Worm (Caenorhabditis elegans) whole organism, L4 larva: ENCODE measurements around the gene F19B2.6.

Experiments used
- Y48G9A.11 ChIP-seq: fragments of 200-800 bp; sonication (Bioruptor generic); IDR thresholded peaks from 2 replicates; pipeline ENCODE4 v1.3.6; 2022; ENCODE audit warnings: missing genetic modification reagents, missing genetic modification characterization, missing compliant biosample characterization
- Y5F2A.4 ChIP-seq: fragments of 200-800 bp; sonication (Bioruptor generic); optimal IDR thresholded peaks from 2 replicates; lab custom pipeline; 2018; ENCODE audit warnings: mild to moderate bottlenecking, missing genetic modification characterization, missing compliant biosample characterization
- ZK337.2 ChIP-seq: fragments of 200-800 bp; sonication (Bioruptor generic); IDR thresholded peaks from 2 replicates; pipeline ENCODE4 v1.3.6; 2022; ENCODE audit warnings: missing genetic modification reagents, missing genetic modification characterization, missing compliant biosample characterization
- aha-1 ChIP-seq: fragments of 150-350 bp; peaks from one replicate; lab custom pipeline; 2014; ENCODE audit warnings: missing biosample characterization, missing genetic modification characterization
- aly-2 ChIP-seq: sonication (generic microtip); optimal IDR thresholded peaks from 2 replicates; lab custom pipeline; 2018; ENCODE audit warnings: missing biosample characterization, missing genetic modification characterization
- ama-1 ChIP-seq: fragments of 150-350 bp; optimal IDR thresholded peaks from 2 replicates; lab custom pipeline; 2014; ENCODE audit warnings: inconsistent platforms, mixed read lengths
- ceh-82 ChIP-seq: sonication (generic microtip); optimal IDR thresholded peaks from 2 replicates; lab custom pipeline; 2017; ENCODE audit warnings: missing biosample characterization, missing genetic modification characterization
- daf-12 ChIP-seq: fragments of 150-350 bp; optimal IDR thresholded peaks from 2 replicates; lab custom pipeline; 2014; ENCODE audit warnings: missing biosample characterization, missing genetic modification reagents, missing genetic modification characterization
- daf-16 ChIP-seq, 3 experiments: sonication (generic microtip); optimal IDR thresholded peaks; 2 replicates each; lab custom pipeline; 2016 to 2017; ENCODE audit warnings: missing genetic modification characterization in 3 of 3, missing genetic modification reagents in 3 of 3, mild to moderate bottlenecking in 2 of 3, missing compliant biosample characterization in 2 of 3, missing biosample characterization in 1 of 3, moderate library complexity in 1 of 3
- dmd-8 ChIP-seq: fragments of 200-800 bp; sonication (Bioruptor generic); IDR thresholded peaks from 2 replicates; pipeline ENCODE4 v1.3.6; 2022; ENCODE audit warnings: missing genetic modification characterization, missing compliant biosample characterization
- gei-8 ChIP-seq: fragments of 200-800 bp; sonication (Bioruptor generic); optimal IDR thresholded peaks from 2 replicates; lab custom pipeline; 2018; ENCODE audit warnings: mild to moderate bottlenecking, missing genetic modification characterization, missing compliant biosample characterization
- hif-1 ChIP-seq, 2 experiments: sonication (generic microtip); optimal IDR thresholded peaks; 2 replicates each; lab custom pipeline; 2016 to 2017; ENCODE audit warnings: missing compliant biosample characterization in 2 of 2, missing genetic modification characterization in 2 of 2, missing genetic modification reagents in 2 of 2, missing genotype in 2 of 2, mild to moderate bottlenecking in 1 of 2
- hlh-30 ChIP-seq: sonication (generic microtip); optimal IDR thresholded peaks from 2 replicates; lab custom pipeline; 2017; ENCODE audit warnings: antibody characterized with exemption, mild to moderate bottlenecking, missing genetic modification characterization, missing compliant biosample characterization; ENCODE audit not compliant: insufficient read depth
- jun-1 ChIP-seq: fragments of 150-350 bp; optimal IDR thresholded peaks from 2 replicates; lab custom pipeline; 2014; ENCODE audit warnings: missing biosample characterization, missing genetic modification reagents, missing genetic modification characterization
- mdt-29 ChIP-seq: fragments of 200-800 bp; sonication (Bioruptor generic); IDR thresholded peaks from 2 replicates; pipeline ENCODE4 v1.3.6; 2022; ENCODE audit warnings: missing genetic modification reagents, missing genetic modification characterization, missing compliant biosample characterization
- mep-1 ChIP-seq: fragments of 150-350 bp; sonication (generic microtip); optimal IDR thresholded peaks from 3 replicates; lab custom pipeline; 2014; ENCODE audit warnings: missing biosample characterization, missing genetic modification characterization
- mes-2 ChIP-seq: sonication (generic microtip); optimal IDR thresholded peaks from 2 replicates; lab custom pipeline; 2016; ENCODE audit warnings: missing genotype, mild to moderate bottlenecking, missing genetic modification characterization, missing compliant biosample characterization; ENCODE audit not compliant: poor library complexity, severe bottlenecking
- mxl-3 ChIP-seq: fragments of 200-800 bp; sonication (Bioruptor generic); optimal IDR thresholded peaks from 2 replicates; lab custom pipeline; 2018; ENCODE audit warnings: mild to moderate bottlenecking, missing genetic modification characterization, missing compliant biosample characterization
- nhr-102 ChIP-seq: sonication (generic microtip); optimal IDR thresholded peaks from 2 replicates; lab custom pipeline; 2016; ENCODE audit warnings: mild to moderate bottlenecking, missing genetic modification characterization, moderate library complexity, missing compliant biosample characterization
- nhr-42 ChIP-seq: fragments of 200-800 bp; sonication (Bioruptor generic); IDR thresholded peaks from 2 replicates; pipeline ENCODE4 v1.3.6; 2022; ENCODE audit warnings: missing genetic modification characterization, missing compliant biosample characterization
- nhr-48 ChIP-seq: sonication (generic microtip); optimal IDR thresholded peaks from 2 replicates; lab custom pipeline; 2016; ENCODE audit warnings: mild to moderate bottlenecking, missing genetic modification characterization, missing compliant biosample characterization
- php-3 ChIP-seq: fragments of 200-800 bp; sonication (Bioruptor generic); IDR thresholded peaks from 2 replicates; pipeline ENCODE4 v1.3.6; 2022; ENCODE audit warnings: missing genetic modification reagents, missing genetic modification characterization, missing compliant biosample characterization
- sdz-12 ChIP-seq: fragments of 200-800 bp; sonication (Bioruptor generic); optimal IDR thresholded peaks from 2 replicates; lab custom pipeline; 2018; ENCODE audit warnings: mild to moderate bottlenecking, missing genetic modification characterization, missing compliant biosample characterization
- snpc-1.2 ChIP-seq: fragments of 200-800 bp; sonication (Bioruptor generic); IDR thresholded peaks from 2 replicates; pipeline ENCODE4 v1.3.6; 2022; ENCODE audit warnings: missing genetic modification reagents, missing genetic modification characterization, missing compliant biosample characterization
- unc-130 ChIP-seq: sonication (generic microtip); optimal IDR thresholded peaks from 2 replicates; lab custom pipeline; 2016; ENCODE audit warnings: missing genetic modification reagents, missing genetic modification characterization, missing compliant biosample characterization
- unc-39 ChIP-seq: sonication (generic microtip); optimal IDR thresholded peaks from 2 replicates; lab custom pipeline; 2017; ENCODE audit warnings: missing biosample characterization, missing genetic modification characterization
- unc-62 ChIP-seq, 3 experiments: fragments of 150-350 bp in 1 of 3; sonication (generic microtip); optimal IDR thresholded peaks in 2 of 3; peaks in 1 of 3; 1 replicate in 1 of 3; 2 replicates in 2 of 3; lab custom pipeline; 2014 to 2017; ENCODE audit warnings: missing biosample characterization in 3 of 3, missing genetic modification characterization in 3 of 3, missing genetic modification reagents in 3 of 3, missing genotype in 1 of 3
- zag-1 ChIP-seq: fragments of 150-350 bp; optimal IDR thresholded peaks from 2 replicates; lab custom pipeline; 2014; ENCODE audit warnings: missing biosample characterization, missing genetic modification characterization
- zfp-2 ChIP-seq: sonication (generic microtip); optimal IDR thresholded peaks from 2 replicates; lab custom pipeline; 2016; ENCODE audit warnings: mild to moderate bottlenecking, missing genetic modification characterization, missing compliant biosample characterization
- zfp-3 ChIP-seq: fragments of 200-800 bp; sonication (Bioruptor generic); conservative IDR thresholded peaks from 2 replicates; pipeline ENCODE4 v1.3.6; 2022; ENCODE audit warnings: missing genetic modification reagents, missing genetic modification characterization, missing compliant biosample characterization
- zip-11 ChIP-seq: fragments of 200-800 bp; sonication (Bioruptor generic); IDR thresholded peaks from 2 replicates; pipeline ENCODE4 v1.3.6; 2022; ENCODE audit warnings: missing genetic modification characterization, missing compliant biosample characterization
- ztf-11 ChIP-seq: fragments of 150-350 bp; optimal IDR thresholded peaks from 2 replicates; lab custom pipeline; 2014; ENCODE audit warnings: missing biosample characterization, missing genetic modification characterization

F19B2.6 gene

ce11 chrV:20151432-20151831 lies 6.9 kb upstream of the F19B2.6 start, which contains the start of gene F19B2.7:
TSS of gene F19B2.7 (plus strand) at chrV:20151732.
- no peak for TF ChIP-seq mep-1 (tag; lab: Kevin White, UChicago)
- TF ChIP-seq zip-11 (GFP tag; lab: Robert Waterston, UW), result no peak
- no peak for TF ChIP-seq gei-8 (GFP tag; lab: Kevin White, UChicago)
- no peak for TF ChIP-seq mxl-3 (GFP tag; lab: Kevin White, UChicago)
- no peak for TF ChIP-seq unc-39
- no peak for TF ChIP-seq Y48G9A.11 (GFP tag; lab: Robert Waterston, UW)
- TF ChIP-seq daf-16 (GFP tag; optimal IDR thresholded peaks at IDR 0.05; lab: Kevin White, UChicago), result no peak
- no peak for TF ChIP-seq daf-16 (tag; optimal IDR thresholded peaks at IDR 0.05; lab: Kevin White, UChicago)
- TF ChIP-seq php-3 (GFP tag; lab: Robert Waterston, UW), result no peak
- TF ChIP-seq dmd-8 (GFP tag; lab: Robert Waterston, UW), result no peak
- no peak for TF ChIP-seq mdt-29

ce11 chrV:20151855-20152254 lies 6.5 kb upstream of the F19B2.6 start:
- no peak for TF ChIP-seq ZK337.2 (GFP tag; lab: Robert Waterston, UW)
- TF ChIP-seq sdz-12, result no peak
- no peak for TF ChIP-seq unc-62 (GFP tag; optimal IDR thresholded peaks at IDR 0.05 in 1 of 2; lab: Kevin White, UChicago)
- TF ChIP-seq unc-62 (tag; optimal IDR thresholded peaks at IDR 0.05; lab: Kevin White, UChicago), result no peak
- no peak for TF ChIP-seq hlh-30 (tag; lab: Kevin White, UChicago)
- no peak for TF ChIP-seq aly-2 (tag; lab: Kevin White, UChicago)
- TF ChIP-seq zfp-2 (tag; lab: Kevin White, UChicago), result no peak
- TF ChIP-seq snpc-1.2 (GFP tag; lab: Robert Waterston, UW), result no peak
- TF ChIP-seq nhr-102 (tag; lab: Kevin White, UChicago), result no peak
- no peak for TF ChIP-seq zag-1
- TF ChIP-seq Y5F2A.4 (GFP tag; lab: Kevin White, UChicago), result no peak
- TF ChIP-seq ztf-11, result no peak
- TF ChIP-seq mes-2 (tag; lab: Kevin White, UChicago), result no peak
- no peak for TF ChIP-seq ceh-82 (tag; lab: Kevin White, UChicago)
- TF ChIP-seq daf-12 (tag; lab: Kevin White, UChicago), result no peak
- no peak for TF ChIP-seq ama-1 (lab: Kevin White, UChicago)

- TF ChIP-seq nhr-102 (tag; lab: Kevin White, UChicago), result peak; percentile 33
- no peak for TF ChIP-seq daf-12 (tag; lab: Kevin White, UChicago)
- peak; percentile 11 for TF ChIP-seq jun-1 (tag; lab: Kevin White, UChicago)
- TF ChIP-seq zfp-3 (GFP tag; lab: Robert Waterston, UW), result no peak; the same call in 1 of the 2 replicates
- peak; percentile 44 for TF ChIP-seq nhr-48 (tag; lab: Kevin White, UChicago)
- TF ChIP-seq aha-1 (tag; lab: Kevin White, UChicago), result peak; percentile 79
- TF ChIP-seq unc-62 (GFP tag; optimal IDR thresholded peaks at IDR 0.05 in 1 of 2; lab: Kevin White, UChicago), result peak in 1 of 2 experiments; percentile 56
- no peak for TF ChIP-seq unc-62 (tag; optimal IDR thresholded peaks at IDR 0.05; lab: Kevin White, UChicago)
- no peak for TF ChIP-seq zip-11 (GFP tag; lab: Robert Waterston, UW)
- TF ChIP-seq mdt-29, result no peak
- no peak for TF ChIP-seq Y48G9A.11 (GFP tag; lab: Robert Waterston, UW)
- 0 out of 2 replicates have a peak, but pooled peaks have one; percentile 40 for TF ChIP-seq nhr-42 (GFP tag; lab: Robert Waterston, UW)
- 0 out of 2 replicates have a peak, but pooled peaks have one; percentile 14 for TF ChIP-seq dmd-8 (GFP tag; lab: Robert Waterston, UW)
- peak in 1 of 2 experiments; percentile 76 for TF ChIP-seq hif-1 (tag; optimal IDR thresholded peaks at IDR 0.05; lab: Kevin White, UChicago)
- TF ChIP-seq unc-130 (GFP tag; lab: Kevin White, UChicago), result no peak
- no peak for TF ChIP-seq mxl-3 (GFP tag; lab: Kevin White, UChicago)
- TF ChIP-seq, all 104 proteins: peak for 8
Observed at ce11 chrV:20161781-20162289, 3.5 kb downstream of the F19B2.6 start.
